Fruit fly (Drosophila melanogaster): ENCODE results near the gene Arl1.
A peak's percentile ranks its signal among the peaks of the same experiment; 100 is the strongest.

Gene Arl1

dm6 chr3L:15940823-15941222 lies 42.1 kb upstream of the Arl1 start (continued):
- TF ChIP-seq CG16815 (GFP tag; optimal IDR thresholded peaks at IDR 0.05) (no peak), CG31441 (GFP tag; IDR thresholded peaks at IDR 0.05) (peak; percentile 75), Dek (tag; optimal IDR thresholded peaks at IDR 0.05) (no peak), MESR4 (GFP tag; optimal IDR thresholded peaks at IDR 0.05) (no peak), pfk (GFP tag; optimal IDR thresholded peaks at IDR 0.05) (no peak), CG11504 (tag; optimal IDR thresholded peaks at IDR 0.05) (peak; percentile 76), ara (GFP tag; IDR thresholded peaks at IDR 0.05) (peak; percentile 69), bcd (GFP tag; optimal IDR thresholded peaks at IDR 0.05) (peak; percentile 61), CG14965 (GFP tag; optimal IDR thresholded peaks at IDR 0.05; ENCODE audit: borderline replicate concordance) (no peak), sens (GFP tag) (peak; percentile 93), br (optimal IDR thresholded peaks at IDR 0.05) (no peak), Atf6 (GFP tag; IDR thresholded peaks at IDR 0.05) (peak; percentile 40; the same call in 1 of the 2 replicates), corto (GFP tag; optimal IDR thresholded peaks at IDR 0.05) (peak; percentile 47), dysf (GFP tag; IDR thresholded peaks at IDR 0.05) (peak; percentile 79), maf-S (GFP tag; optimal IDR thresholded peaks at IDR 0.05) (no peak), kay (GFP tag; optimal IDR thresholded peaks at IDR 0.05) (no peak), dmrt99B (tag; optimal IDR thresholded peaks at IDR 0.05) (peak; percentile 64), crp (GFP tag; optimal IDR thresholded peaks at IDR 0.05) (no peak), CG32767 (GFP tag; IDR thresholded peaks at IDR 0.05) (peak; percentile 38; the same call in 1 of the 2 replicates), odd (GFP tag; optimal IDR thresholded peaks at IDR 0.05) (peak; percentile 25), fd102C (GFP tag; optimal IDR thresholded peaks at IDR 0.05) (no peak), CG10274 (GFP tag; optimal IDR thresholded peaks at IDR 0.05) (no peak), HLHmδ (GFP tag; optimal IDR thresholded peaks at IDR 0.05) (no peak), nerfin-2 (GFP tag; IDR thresholded peaks at IDR 0.05; ENCODE audit: partially characterized antibody) (no peak), CG18011 (GFP tag; optimal IDR thresholded peaks at IDR 0.05) (no peak), CG8765 (GFP tag; IDR thresholded peaks at IDR 0.05) (no peak), CG7987 (GFP tag; optimal IDR thresholded peaks at IDR 0.05) (no peak), CoRest (tag; optimal IDR thresholded peaks at IDR 0.05) (peak; percentile 57), Atf-2 (GFP tag; optimal IDR thresholded peaks at IDR 0.05) (no peak), nau (GFP tag; optimal IDR thresholded peaks at IDR 0.05) (peak; percentile 53), Hsf (GFP tag; optimal IDR thresholded peaks at IDR 0.05) (peak; percentile 56), Fer1 (GFP tag; optimal IDR thresholded peaks at IDR 0.05) (peak; percentile 31), Nf-YA (GFP tag; IDR thresholded peaks at IDR 0.05) (no peak), NfI (GFP tag; optimal IDR thresholded peaks at IDR 0.05) (peak; percentile 45), eyg (GFP tag; optimal IDR thresholded peaks at IDR 0.05) (no peak), CG9932 (GFP tag; IDR thresholded peaks at IDR 0.05) (no peak), gem (tag; optimal IDR thresholded peaks at IDR 0.05) (peak; percentile 74), CG8944 (GFP tag; optimal IDR thresholded peaks at IDR 0.05) (peak; percentile 39), sug (tag; optimal IDR thresholded peaks at IDR 0.05) (peak; percentile 6), CG12942 (GFP tag; optimal IDR thresholded peaks at IDR 0.05) (peak; percentile 12), klu (GFP tag; IDR thresholded peaks at IDR 0.05) (0 out of 2 replicates have a peak, but pooled peaks have one; percentile 15), Nf-YC (tag; optimal IDR thresholded peaks at IDR 0.05) (peak; percentile 5), CG14860 (GFP tag; IDR thresholded peaks at IDR 0.05; ENCODE audit: partially characterized antibody) (no peak), nerfin-1 (tag; optimal IDR thresholded peaks at IDR 0.05) (no peak), Deaf1 (tag; optimal IDR thresholded peaks at IDR 0.05) (peak; percentile 7), Usf (GFP tag; optimal IDR thresholded peaks at IDR 0.05) (no peak), az2 (GFP tag; optimal IDR thresholded peaks at IDR 0.05) (peak; percentile 69), CG12659 (GFP tag; optimal IDR thresholded peaks at IDR 0.05) (peak; percentile 38), CkIIα-i1 (GFP tag; IDR thresholded peaks at IDR 0.05) (peak; percentile 47; the same call in 1 of the 2 replicates), CG4328 (GFP tag; optimal IDR thresholded peaks at IDR 0.05) (peak; percentile 25), tgo (GFP tag; IDR thresholded peaks at IDR 0.05) (peak; percentile 45; the same call in 1 of the 3 replicates)
